Worm (Caenorhabditis elegans) whole organism, early embryonic: ENCODE results near the gene C01G6.3.
A peak's percentile ranks its signal among the peaks of the same experiment; 100 is the strongest.

Source experiments
- B0310.2 ChIP-seq: sonication (generic microtip); optimal IDR thresholded peaks from 2 replicates; lab custom pipeline; 2016; ENCODE audit warnings: mild to moderate bottlenecking, missing genetic modification characterization, missing compliant biosample characterization
- F13C5.2 ChIP-seq: sonication (generic microtip); optimal IDR thresholded peaks from 2 replicates; lab custom pipeline; 2017; ENCODE audit warnings: mild to moderate bottlenecking, missing genetic modification characterization, inconsistent platforms, missing compliant biosample characterization
- aly-1 ChIP-seq: sonication (generic microtip); optimal IDR thresholded peaks from 2 replicates; lab custom pipeline; 2016; ENCODE audit warnings: missing genetic modification characterization, missing compliant biosample characterization
- ama-1 ChIP-seq: fragments of 150-350 bp; optimal IDR thresholded peaks from 2 replicates; lab custom pipeline; 2014
- ceh-13 ChIP-seq: fragments of 200-800 bp; sonication (Bioruptor generic); optimal IDR thresholded peaks from 2 replicates; lab custom pipeline; 2018; ENCODE audit warnings: mild to moderate bottlenecking, missing genetic modification characterization, missing compliant biosample characterization
- ceh-36 ChIP-seq: sonication (generic microtip); optimal IDR thresholded peaks from 2 replicates; lab custom pipeline; 2016; ENCODE audit warnings: missing genetic modification characterization, inconsistent platforms, missing compliant biosample characterization
- ets-7 ChIP-seq: sonication (generic microtip); optimal IDR thresholded peaks from 2 replicates; lab custom pipeline; 2016; ENCODE audit warnings: missing genotype, missing genetic modification characterization, missing compliant biosample characterization
- flt-1 ChIP-seq: fragments of 200-800 bp; sonication (Bioruptor generic); IDR thresholded peaks from 2 replicates; pipeline ENCODE4 v1.3.6; 2022; ENCODE audit warnings: missing genetic modification characterization, missing compliant biosample characterization
- hmbx-1 ChIP-seq: sonication (generic microtip); optimal IDR thresholded peaks from 2 replicates; lab custom pipeline; 2016; ENCODE audit warnings: mild to moderate bottlenecking, missing genetic modification characterization, missing compliant biosample characterization
- hmg-4 ChIP-seq: fragments of 200-800 bp; sonication (Bioruptor generic); optimal IDR thresholded peaks from 2 replicates; lab custom pipeline; 2018; ENCODE audit warnings: mild to moderate bottlenecking, missing genetic modification characterization, missing compliant biosample characterization
- hnd-1 ChIP-seq: sonication (generic microtip); optimal IDR thresholded peaks from 2 replicates; lab custom pipeline; 2016; ENCODE audit warnings: missing genetic modification characterization, missing compliant biosample characterization
- pes-1 ChIP-seq: fragments of 200-800 bp; sonication (Bioruptor generic); IDR thresholded peaks from 2 replicates; pipeline ENCODE4 v1.3.6; 2022; ENCODE audit warnings: missing genetic modification reagents, missing genetic modification characterization, missing compliant biosample characterization
- scrt-1 ChIP-seq: fragments of 200-800 bp; sonication (Bioruptor generic); IDR thresholded peaks from 2 replicates; pipeline ENCODE4 v1.3.6; 2022; ENCODE audit warnings: missing genetic modification characterization, missing compliant biosample characterization
- sea-1 ChIP-seq: fragments of 200-800 bp; sonication (Bioruptor generic); conservative IDR thresholded peaks from 2 replicates; pipeline ENCODE4 v1.3.6; 2022; ENCODE audit warnings: missing genetic modification characterization, missing compliant biosample characterization
- tbx-11 ChIP-seq: fragments of 200-800 bp; sonication (Bioruptor generic); IDR thresholded peaks from 2 replicates; pipeline ENCODE4 v1.3.6; 2022; ENCODE audit warnings: missing genetic modification characterization, missing compliant biosample characterization
- tbx-37 ChIP-seq: fragments of 200-800 bp; sonication (Bioruptor generic); conservative IDR thresholded peaks from 2 replicates; pipeline ENCODE4 v1.3.6; 2022; ENCODE audit warnings: missing genetic modification reagents, missing genetic modification characterization, missing compliant biosample characterization
- tra-4 ChIP-seq: sonication (generic microtip); optimal IDR thresholded peaks from 2 replicates; lab custom pipeline; 2017; ENCODE audit warnings: missing genetic modification characterization, missing compliant biosample characterization

The C01G6.3 gene

ce11 chrII:9284358-9285170 lies 14.9 kb downstream of the C01G6.3 start:
- 0 out of 2 replicates have a peak, but pooled peaks have one; percentile 10 for TF ChIP-seq tbx-37 (GFP tag; lab: Robert Waterston, UW)
- TF ChIP-seq flt-1: no peak
- TF ChIP-seq sea-1 (GFP tag; lab: Robert Waterston, UW): 0 out of 2 replicates have a peak, but pooled peaks have one; percentile 6

- no peak for TF ChIP-seq hmg-4 (GFP tag; lab: Kevin White, UChicago)
- TF ChIP-seq B0310.2 (tag; lab: Kevin White, UChicago): no peak
- no peak for TF ChIP-seq tbx-37 (GFP tag; lab: Robert Waterston, UW)
- no peak for TF ChIP-seq scrt-1 (GFP tag; lab: Robert Waterston, UW)
- TF ChIP-seq tra-4 (tag; lab: Kevin White, UChicago): no peak
- no peak for TF ChIP-seq F13C5.2
- no peak for TF ChIP-seq aly-1
- no peak for TF ChIP-seq sea-1 (GFP tag; lab: Robert Waterston, UW)
- TF ChIP-seq ama-1 (lab: Kevin White, UChicago): no peak
- no peak for TF ChIP-seq ceh-13 (GFP tag; lab: Kevin White, UChicago)
- no peak for TF ChIP-seq flt-1
- TF ChIP-seq hmbx-1: no peak
- no peak for TF ChIP-seq ceh-36 (tag; lab: Kevin White, UChicago)
- TF ChIP-seq hnd-1 (tag; lab: Kevin White, UChicago): no peak
- no peak for TF ChIP-seq tbx-11 (GFP tag; lab: Robert Waterston, UW)
- TF ChIP-seq pes-1: no peak
Measured at ce11 chrII:9285171-9286025, 15.7 kb downstream of the C01G6.3 start, which contains the start of gene mtrr-1. Gene mtrr-1 (plus strand): TSS chrII:9285975.

- TF ChIP-seq B0310.2 (tag; lab: Kevin White, UChicago) (no peak), tra-4 (tag; lab: Kevin White, UChicago) (no peak), hmg-4 (GFP tag; lab: Kevin White, UChicago) (no peak), ceh-13 (GFP tag; lab: Kevin White, UChicago) (no peak), ceh-36 (tag; lab: Kevin White, UChicago) (no peak), tbx-11 (GFP tag; lab: Robert Waterston, UW) (no peak), F13C5.2 (no peak), flt-1 (no peak), sea-1 (GFP tag; lab: Robert Waterston, UW) (no peak), aly-1 (no peak), hnd-1 (tag; lab: Kevin White, UChicago) (no peak), ets-7 (tag; lab: Kevin White, UChicago) (no peak)
Measured at ce11 chrII:9289127-9289526, 19.4 kb downstream of the C01G6.3 start.

- TF ChIP-seq pes-1 (no peak), hnd-1 (tag; lab: Kevin White, UChicago) (no peak), tbx-37 (GFP tag; lab: Robert Waterston, UW) (no peak), aly-1 (no peak), scrt-1 (GFP tag; lab: Robert Waterston, UW) (no peak), F13C5.2 (no peak), hmg-4 (GFP tag; lab: Kevin White, UChicago) (no peak), ceh-13 (GFP tag; lab: Kevin White, UChicago) (no peak), sea-1 (GFP tag; lab: Robert Waterston, UW) (no peak)
Measured at ce11 chrII:9291632-9292031, 21.9 kb downstream of the C01G6.3 start, which contains the start of gene acs-7. Gene acs-7 (plus strand): TSS chrII:9292017.

ce11 chrII:9295678-9296077 lies 26.0 kb downstream of the C01G6.3 start, which contains the start of gene C01G6.9:
Gene C01G6.9 (minus strand): TSS chrII:9295818.
- TF ChIP-seq hmbx-1 (no peak), flt-1 (no peak), ets-7 (tag; lab: Kevin White, UChicago) (no peak), sea-1 (GFP tag; lab: Robert Waterston, UW) (no peak), pes-1 (no peak), ama-1 (lab: Kevin White, UChicago) (no peak), tra-4 (tag; lab: Kevin White, UChicago) (no peak), hnd-1 (tag; lab: Kevin White, UChicago) (no peak), ceh-36 (tag; lab: Kevin White, UChicago) (no peak)

ce11 chrII:9299679-9300078 lies 30.0 kb downstream of the C01G6.3 start:
- TF ChIP-seq hmbx-1 (no peak), F13C5.2 (no peak), tbx-11 (GFP tag; lab: Robert Waterston, UW) (no peak), hnd-1 (tag; lab: Kevin White, UChicago) (no peak), aly-1 (no peak), B0310.2 (tag; lab: Kevin White, UChicago) (no peak), pes-1 (no peak), hmg-4 (GFP tag; lab: Kevin White, UChicago) (no peak), sea-1 (GFP tag; lab: Robert Waterston, UW) (no peak), ama-1 (lab: Kevin White, UChicago) (no peak), ceh-13 (GFP tag; lab: Kevin White, UChicago) (no peak), flt-1 (no peak), scrt-1 (GFP tag; lab: Robert Waterston, UW) (no peak), ets-7 (tag; lab: Kevin White, UChicago) (no peak), tra-4 (tag; lab: Kevin White, UChicago) (no peak), tbx-37 (GFP tag; lab: Robert Waterston, UW) (no peak), ceh-36 (tag; lab: Kevin White, UChicago) (no peak)
